Fruit fly (Drosophila melanogaster): Measurements from ENCODE around the gene Smn.

Smn gene

dm6 chr3L:16594922-16595518 is 13.7 kb upstream of the Smn start, which contains the start of the genes spd-2 and Apl (continued):
- TF ChIP-seq CG10565 (GFP tag; optimal IDR thresholded peaks at IDR 0.05) = no peak
- no peak for TF ChIP-seq CG10274 (GFP tag; optimal IDR thresholded peaks at IDR 0.05)
- no peak for TF ChIP-seq Deaf1 (tag; optimal IDR thresholded peaks at IDR 0.05)
- no peak for TF ChIP-seq CG8944 (GFP tag; optimal IDR thresholded peaks at IDR 0.05)
- TF ChIP-seq CG12744 (GFP tag; optimal IDR thresholded peaks at IDR 0.05) = no peak
- peak; percentile 58 for TF ChIP-seq CG13287 (GFP tag; IDR thresholded peaks at IDR 0.05; ENCODE audit: partially characterized antibody)
- no peak for TF ChIP-seq bigmax (GFP tag; optimal IDR thresholded peaks at IDR 0.05)
- no peak for TF ChIP-seq CG3726 (GFP tag; IDR thresholded peaks at IDR 0.05)
- no peak for TF ChIP-seq Adf1 (GFP tag; IDR thresholded peaks at IDR 0.05)
- no peak for TF ChIP-seq Hey (tag; optimal IDR thresholded peaks at IDR 0.05)
- TF ChIP-seq slou (GFP tag; optimal IDR thresholded peaks at IDR 0.05) = no peak
- no peak for TF ChIP-seq Atf6 (GFP tag; IDR thresholded peaks at IDR 0.05)
- no peak for TF ChIP-seq ems (GFP tag; optimal IDR thresholded peaks at IDR 0.05)
- no peak for TF ChIP-seq Hand (GFP tag; optimal IDR thresholded peaks at IDR 0.05)
- TF ChIP-seq sd (tag; optimal IDR thresholded peaks at IDR 0.05) = no peak
- no peak for TF ChIP-seq H2.0 (GFP tag; IDR thresholded peaks at IDR 0.05)
- 0 out of 2 replicates have a peak, but pooled peaks have one; percentile 39 for TF ChIP-seq bbx (GFP tag; IDR thresholded peaks at IDR 0.05; ENCODE audit: partially characterized antibody)
- no peak for TF ChIP-seq ssp (GFP tag; IDR thresholded peaks at IDR 0.05)
- TF ChIP-seq CTCF (GFP tag; optimal IDR thresholded peaks at IDR 0.05) = peak; percentile 68
- peak; percentile 27 for TF ChIP-seq nmo (GFP tag; optimal IDR thresholded peaks at IDR 0.05)
- no peak for TF ChIP-seq zf30C (GFP tag; optimal IDR thresholded peaks at IDR 0.05)
- no peak for TF ChIP-seq Hr51 (GFP tag; optimal IDR thresholded peaks at IDR 0.05)
- peak; percentile 75 for TF ChIP-seq E2f2 (GFP tag; IDR thresholded peaks at IDR 0.05)
- no peak for TF ChIP-seq GATAe (GFP tag; conservative IDR thresholded peaks at IDR 0.05)
- TF ChIP-seq slp2 (GFP tag; optimal IDR thresholded peaks at IDR 0.05) = no peak
- peak; percentile 38; the same call in 1 of the 4 replicates for TF ChIP-seq Dll (GFP tag; IDR thresholded peaks at IDR 0.05; ENCODE audit: partially characterized antibody)
- no peak for TF ChIP-seq wek (GFP tag; optimal IDR thresholded peaks at IDR 0.05)
- TF ChIP-seq dati (GFP tag; IDR thresholded peaks at IDR 0.05) = no peak
- TF ChIP-seq tna (GFP tag; IDR thresholded peaks at IDR 0.05; ENCODE audit: partially characterized antibody) = no peak; the same call in 1 of the 2 replicates
- TF ChIP-seq CG2120 (GFP tag; optimal IDR thresholded peaks at IDR 0.05) = no peak
- TF ChIP-seq CG16813 (GFP tag; IDR thresholded peaks at IDR 0.05; ENCODE audit: partially characterized antibody) = peak; percentile 61
- no peak for TF ChIP-seq pho (GFP tag; optimal IDR thresholded peaks at IDR 0.05)
- TF ChIP-seq CG34376 (GFP tag; optimal IDR thresholded peaks at IDR 0.05) = no peak
- peak; percentile 65; the same call in 1 of the 2 replicates for TF ChIP-seq MBD-R2 (GFP tag; IDR thresholded peaks at IDR 0.05)
- TF ChIP-seq CG14050 (GFP tag; IDR thresholded peaks at IDR 0.05) = no peak
- TF ChIP-seq zfh1 (GFP tag; IDR thresholded peaks at IDR 0.05) = no peak
- TF ChIP-seq inv (GFP tag; IDR thresholded peaks at IDR 0.05; ENCODE audit: partially characterized antibody) = peak; percentile 19; the same call in 1 of the 2 replicates
- TF ChIP-seq CG2202 (tag; optimal IDR thresholded peaks at IDR 0.05) = no peak
- no peak for TF ChIP-seq pum (GFP tag; optimal IDR thresholded peaks at IDR 0.05)
- TF ChIP-seq CG2875 (GFP tag; optimal IDR thresholded peaks at IDR 0.05) = no peak
- TF ChIP-seq CG11504 (tag; optimal IDR thresholded peaks at IDR 0.05) = no peak
- TF ChIP-seq CG2889 (GFP tag; IDR thresholded peaks at IDR 0.05) = no peak
- no peak for TF ChIP-seq Neu2 (GFP tag; optimal IDR thresholded peaks at IDR 0.05; ENCODE audit: borderline replicate concordance)
- no peak for TF ChIP-seq CG1832 (GFP tag; optimal IDR thresholded peaks at IDR 0.05)
- TF ChIP-seq Doc3 (GFP tag; IDR thresholded peaks at IDR 0.05; ENCODE audit: partially characterized antibody) = 0 out of 3 replicates have a peak, but pooled peaks have one; percentile 39
- no peak for TF ChIP-seq CG7987 (GFP tag; optimal IDR thresholded peaks at IDR 0.05)
- TF ChIP-seq Drgx (GFP tag; IDR thresholded peaks at IDR 0.05) = no peak
- no peak for TF ChIP-seq tin (GFP tag; optimal IDR thresholded peaks at IDR 0.05)
- peak; percentile 64 for TF ChIP-seq Dref (GFP tag; IDR thresholded peaks at IDR 0.05)
- TF ChIP-seq Oaz (GFP tag; IDR thresholded peaks at IDR 0.05) = no peak

Data from whole organism, embryonic.